Worm (Caenorhabditis elegans): ENCODE data around the gene ham-3.

Gene ham-3

ce11 chrIII:10146701-10147100 is 26.1 kb downstream of the ham-3 start, which contains the start of gene K08E5.1:
Gene K08E5.1, minus strand, starts transcription at chrIII:10146801.
- TF ChIP-seq W03F9.2 (tag; optimal IDR thresholded peaks at IDR 0.05), result no peak
- TF ChIP-seq dao-5 (tag; optimal IDR thresholded peaks at IDR 0.05), result no peak
- no peak for TF ChIP-seq him-1 (tag; optimal IDR thresholded peaks at IDR 0.05)

DNA sequence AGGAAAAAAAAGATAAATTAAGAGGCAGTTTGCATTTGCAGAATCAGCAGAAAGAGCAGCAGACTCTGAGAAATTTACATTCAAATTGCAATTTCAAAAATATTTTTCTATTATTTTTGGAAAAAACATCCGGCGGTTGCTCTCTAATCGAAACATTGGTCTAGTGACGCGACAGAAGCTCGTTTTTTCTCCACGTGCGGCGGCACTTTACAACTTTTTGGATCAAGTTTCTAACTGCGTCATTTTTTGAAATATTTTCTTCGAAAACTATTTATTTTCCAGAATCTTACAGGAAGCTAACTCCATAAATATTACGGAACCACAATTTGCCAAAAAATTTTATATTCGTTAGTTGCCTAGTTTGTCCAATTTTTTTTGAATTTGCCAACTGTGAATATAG is 29.3 kb downstream of the ham-3 start:
- TF ChIP-seq him-1 (tag; optimal IDR thresholded peaks at IDR 0.05), result no peak
- no peak for TF ChIP-seq W03F9.2 (tag; optimal IDR thresholded peaks at IDR 0.05)
- no peak for TF ChIP-seq dao-5 (tag; optimal IDR thresholded peaks at IDR 0.05)

DNA sequence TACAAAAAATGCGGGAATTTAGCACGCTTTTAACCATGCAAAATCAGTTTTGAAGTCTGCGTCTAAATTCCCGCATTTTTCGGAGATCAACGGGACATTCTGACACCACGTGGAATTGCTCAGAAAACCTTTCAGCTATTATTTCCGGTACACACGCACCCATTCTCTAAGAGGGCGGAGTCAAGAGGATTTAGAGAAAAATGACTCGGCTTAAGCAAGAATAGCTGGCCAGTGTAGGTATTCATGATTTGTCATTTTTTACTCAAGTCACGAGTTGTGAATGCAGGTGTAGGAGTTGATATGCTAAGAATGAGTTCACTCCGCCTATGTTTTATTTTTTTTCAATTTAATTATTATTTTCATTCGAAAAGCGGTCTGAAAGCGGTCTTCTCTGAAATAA is 30.1 kb downstream of the ham-3 start:
- TF ChIP-seq W03F9.2 (tag; optimal IDR thresholded peaks at IDR 0.05), result no peak
- peak; percentile 3 for TF ChIP-seq him-1 (tag; optimal IDR thresholded peaks at IDR 0.05)

ce11 chrIII:10151719-10152118 is 31.1 kb downstream of the ham-3 start:
- TF ChIP-seq W03F9.2 (tag; optimal IDR thresholded peaks at IDR 0.05) (no peak), him-1 (tag; optimal IDR thresholded peaks at IDR 0.05) (peak; percentile 70)

DNA sequence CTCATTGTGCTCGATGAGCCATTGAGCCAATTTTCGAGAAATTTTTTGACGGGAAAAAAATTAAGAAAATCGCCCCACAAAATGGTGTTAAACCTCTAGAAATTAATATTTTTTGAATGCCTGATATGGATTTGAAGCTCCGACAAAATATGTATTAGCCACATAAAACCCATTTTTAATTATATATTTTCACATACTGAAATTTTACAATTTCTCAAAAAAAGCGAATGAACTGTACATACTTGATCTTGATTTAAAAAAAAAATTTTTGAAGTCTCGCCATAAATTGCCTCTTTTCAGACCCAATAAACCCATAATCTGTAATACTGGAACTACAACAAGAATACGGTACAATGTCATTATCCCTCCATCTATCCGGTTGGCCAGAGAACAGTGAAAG is 31.9 kb downstream of the ham-3 start, which contains the start of gene nac-3:
Gene nac-3 (plus strand): TSS at position 301 of the 400 bp plus-strand sequence.
- no peak for TF ChIP-seq dao-5 (tag; optimal IDR thresholded peaks at IDR 0.05)
- no peak for TF ChIP-seq W03F9.2 (tag; optimal IDR thresholded peaks at IDR 0.05)
- TF ChIP-seq him-1 (tag; optimal IDR thresholded peaks at IDR 0.05), result no peak

ce11 chrIII:10153003-10153402 is 32.4 kb downstream of the ham-3 start:
- TF ChIP-seq dao-5 (tag; optimal IDR thresholded peaks at IDR 0.05) (no peak), him-1 (tag; optimal IDR thresholded peaks at IDR 0.05) (peak; percentile 50)

- no peak for TF ChIP-seq dao-5 (tag; optimal IDR thresholded peaks at IDR 0.05)
- TF ChIP-seq him-1 (tag; optimal IDR thresholded peaks at IDR 0.05), result no peak
- TF ChIP-seq W03F9.2 (tag; optimal IDR thresholded peaks at IDR 0.05), result no peak
Measured at ce11 chrIII:10154993-10155392, 34.4 kb downstream of the ham-3 start.

DNA sequence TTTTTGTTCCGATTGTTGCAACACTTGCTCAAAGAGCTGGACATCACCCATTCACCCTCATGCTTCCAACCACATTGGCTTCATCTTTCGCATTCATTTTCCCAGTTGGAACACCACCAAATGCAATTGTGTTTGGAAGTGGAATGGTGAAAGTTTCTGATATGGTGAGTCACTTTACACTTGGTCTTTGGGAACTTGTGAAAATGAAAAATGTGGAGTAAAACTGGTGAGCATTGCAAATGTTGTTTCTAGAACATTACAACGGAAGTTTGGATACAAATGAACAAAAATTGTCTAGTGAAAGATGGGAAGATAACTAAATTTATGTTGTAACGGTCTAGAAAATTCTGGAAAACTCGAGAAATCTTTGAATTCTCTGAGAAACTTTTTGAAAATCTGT is 35.7 kb downstream of the ham-3 start:
- TF ChIP-seq W03F9.2 (tag; optimal IDR thresholded peaks at IDR 0.05) (no peak), dao-5 (tag; optimal IDR thresholded peaks at IDR 0.05) (no peak), him-1 (tag; optimal IDR thresholded peaks at IDR 0.05) (no peak)

ce11 chrIII:10160385-10160784 is 39.8 kb downstream of the ham-3 start, which contains the start of the genes K08E5.5 and mua-3:
Gene K08E5.5, minus strand, starts transcription at chrIII:10160485.
Gene mua-3, plus strand, starts transcription at chrIII:10160697.
- TF ChIP-seq him-1 (tag; optimal IDR thresholded peaks at IDR 0.05), result no peak
- TF ChIP-seq dao-5 (tag; optimal IDR thresholded peaks at IDR 0.05), result no peak
- TF ChIP-seq W03F9.2 (tag; optimal IDR thresholded peaks at IDR 0.05), result no peak

DNA sequence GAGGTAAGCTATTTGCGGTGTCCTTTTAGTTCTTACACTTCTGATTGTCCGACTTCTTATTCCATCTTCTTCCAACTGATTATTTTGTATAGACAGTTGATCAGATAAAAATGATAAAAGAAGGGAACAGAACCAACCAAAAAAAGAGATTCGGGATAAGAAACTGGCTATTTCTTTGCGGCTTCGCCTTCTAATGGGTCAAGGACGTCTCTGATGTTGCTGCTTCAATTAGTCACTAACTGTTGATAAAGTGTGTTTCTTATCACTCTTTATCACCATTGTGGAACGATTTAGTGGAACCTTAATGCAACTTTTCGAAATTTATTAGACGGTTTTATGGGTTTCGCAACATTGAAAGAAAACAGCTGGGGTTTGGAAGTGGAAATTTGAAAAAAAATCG is 49.7 kb downstream of the ham-3 start:
- no peak for TF ChIP-seq him-1 (tag; optimal IDR thresholded peaks at IDR 0.05)
- no peak for TF ChIP-seq dao-5 (tag; optimal IDR thresholded peaks at IDR 0.05)
- TF ChIP-seq W03F9.2 (tag; optimal IDR thresholded peaks at IDR 0.05), result no peak
